Worm (Caenorhabditis elegans) whole organism, early embryonic: Measurements from ENCODE around the gene F56C4.1.
"Not testable (repeated sequence)": the region's sequence is repeated elsewhere in the genome, so short reads cannot be mapped to it uniquely, and the experiment has no call there.

Source experiments
- B0310.2 ChIP-seq: sonication (generic microtip); optimal IDR thresholded peaks from 2 replicates; lab custom pipeline; 2016; ENCODE audit warnings: mild to moderate bottlenecking, missing genetic modification characterization, missing compliant biosample characterization
- ceh-13 ChIP-seq: fragments of 200-800 bp; sonication (Bioruptor generic); optimal IDR thresholded peaks from 2 replicates; lab custom pipeline; 2018; ENCODE audit warnings: mild to moderate bottlenecking, missing genetic modification characterization, missing compliant biosample characterization
- ceh-36 ChIP-seq: sonication (generic microtip); optimal IDR thresholded peaks from 2 replicates; lab custom pipeline; 2016; ENCODE audit warnings: missing genetic modification characterization, inconsistent platforms, missing compliant biosample characterization
- ets-7 ChIP-seq: sonication (generic microtip); optimal IDR thresholded peaks from 2 replicates; lab custom pipeline; 2016; ENCODE audit warnings: missing genotype, missing genetic modification characterization, missing compliant biosample characterization
- sea-1 ChIP-seq: fragments of 200-800 bp; sonication (Bioruptor generic); conservative IDR thresholded peaks from 2 replicates; pipeline ENCODE4 v1.3.6; 2022; ENCODE audit warnings: missing genetic modification characterization, missing compliant biosample characterization

F56C4.1 gene

ce11 chrIV:10685758-10686157 is 49.0 kb downstream of the F56C4.1 start, which contains the start of the genes K08C7.6 and R102.1:
TSS of gene K08C7.6 (minus strand) at chrIV:10685858.
TSS of gene R102.1 (plus strand) at chrIV:10686048.
- TF ChIP-seq ceh-13 (GFP tag; lab: Kevin White, UChicago) = no peak
- no peak for TF ChIP-seq ets-7 (tag; lab: Kevin White, UChicago)

- not testable (repeated sequence) for TF ChIP-seq sea-1 (GFP tag; lab: Robert Waterston, UW); ceh-36 (tag; lab: Kevin White, UChicago); B0310.2
These were observed 50.6 kb downstream of the F56C4.1 start, which contains the start of gene R102.2 for ce11 chrIV:10687307-10687706. TSS of gene R102.2 (plus strand) at chrIV:10687607.
